Fruit fly (Drosophila melanogaster): ENCODE data around the gene Noc1.

Gene Noc1

DNA sequence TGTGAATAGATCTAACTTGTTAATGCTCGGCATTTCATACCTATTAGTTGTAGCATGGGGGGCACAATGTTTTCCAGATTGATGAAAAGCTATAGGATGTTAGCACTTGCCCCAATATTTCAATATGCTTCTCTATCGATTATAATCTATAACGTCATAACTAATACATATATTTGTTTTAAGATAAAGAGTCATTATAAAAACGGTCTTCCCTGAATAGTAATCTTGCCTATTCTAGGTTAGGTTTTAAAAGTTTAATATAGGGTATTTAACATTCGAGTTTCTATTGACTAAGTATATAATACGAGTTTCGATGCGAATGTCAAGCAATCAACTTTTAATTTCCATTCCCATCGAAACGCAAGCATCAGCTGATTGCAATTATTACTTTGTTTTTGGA is 13.4 kb upstream of the Noc1 start, which contains the start of the genes CG6321 and Blos2 (continued):
- TF ChIP-seq az2 (GFP tag; optimal IDR thresholded peaks at IDR 0.05) = peak; percentile 66
- peak; percentile 68 for TF ChIP-seq HLH3B (GFP tag; IDR thresholded peaks at IDR 0.05)
- peak; percentile 70; the same call in 1 of the 2 replicates for TF ChIP-seq CG32532 (GFP tag; IDR thresholded peaks at IDR 0.05)
- TF ChIP-seq bbx (GFP tag; IDR thresholded peaks at IDR 0.05; ENCODE audit: partially characterized antibody) = no peak
- peak; percentile 75 for TF ChIP-seq ind (GFP tag; optimal IDR thresholded peaks at IDR 0.05)
- peak; percentile 21 for TF ChIP-seq CG6654 (GFP tag; optimal IDR thresholded peaks at IDR 0.05)
- TF ChIP-seq BEAF-32 (GFP tag; optimal IDR thresholded peaks at IDR 0.05) = no peak
- TF ChIP-seq D (optimal IDR thresholded peaks at IDR 0.05) = no peak
- peak; percentile 61 for TF ChIP-seq D (GFP tag; optimal IDR thresholded peaks at IDR 0.05)
- no peak for TF ChIP-seq unc-4 (GFP tag; IDR thresholded peaks at IDR 0.05; ENCODE audit: partially characterized antibody)
- no peak for TF ChIP-seq jigr1 (GFP tag; IDR thresholded peaks at IDR 0.05)
- peak; percentile 87 for TF ChIP-seq CG8924 (tag; optimal IDR thresholded peaks at IDR 0.05)
- TF ChIP-seq Bdp1 (GFP tag; optimal IDR thresholded peaks at IDR 0.05) = no peak
- peak; percentile 68 for TF ChIP-seq CG15601 (tag; optimal IDR thresholded peaks at IDR 0.05)
- TF ChIP-seq Sox102F (GFP tag; optimal IDR thresholded peaks at IDR 0.05) = peak; percentile 78
- no peak for TF ChIP-seq pfk (GFP tag; optimal IDR thresholded peaks at IDR 0.05)
- TF ChIP-seq jumu (GFP tag; optimal IDR thresholded peaks at IDR 0.05) = no peak
- no peak for TF ChIP-seq rib (GFP tag; IDR thresholded peaks at IDR 0.05)
- TF ChIP-seq bcd (GFP tag; optimal IDR thresholded peaks at IDR 0.05) = peak; percentile 68
- TF ChIP-seq C15 (GFP tag; IDR thresholded peaks at IDR 0.05) = peak; percentile 59; the same call in 1 of the 3 replicates
- peak; percentile 18 for TF ChIP-seq CG7271 (tag; optimal IDR thresholded peaks at IDR 0.05)
- peak; percentile 76 for TF ChIP-seq sob (GFP tag; IDR thresholded peaks at IDR 0.05)
- TF ChIP-seq CG8388 (GFP tag; optimal IDR thresholded peaks at IDR 0.05) = peak; percentile 77
- TF ChIP-seq kni (GFP tag; optimal IDR thresholded peaks at IDR 0.05) = no peak
- no peak for TF ChIP-seq CkIIα-i1 (GFP tag; IDR thresholded peaks at IDR 0.05)
- peak; percentile 81 for TF ChIP-seq gcm (GFP tag; optimal IDR thresholded peaks at IDR 0.05)
- TF ChIP-seq CG14014 (GFP tag; IDR thresholded peaks at IDR 0.05) = peak; percentile 51
- TF ChIP-seq exex (tag; optimal IDR thresholded peaks at IDR 0.05) = peak; percentile 81
- peak; percentile 73 for TF ChIP-seq lilli (GFP tag; optimal IDR thresholded peaks at IDR 0.05)
- peak; percentile 43 for TF ChIP-seq oc (tag; optimal IDR thresholded peaks at IDR 0.05)
- TF ChIP-seq CG9215 (GFP tag; IDR thresholded peaks at IDR 0.05) = no peak
- TF ChIP-seq CG16863 (GFP tag; optimal IDR thresholded peaks at IDR 0.05) = peak; percentile 1
- peak; percentile 84 for TF ChIP-seq CG17359 (tag; optimal IDR thresholded peaks at IDR 0.05)
- peak; percentile 89 for TF ChIP-seq CG2712 (tag; optimal IDR thresholded peaks at IDR 0.05)
- TF ChIP-seq CG7372 (GFP tag; IDR thresholded peaks at IDR 0.05) = no peak
- TF ChIP-seq CG1024 (GFP tag; IDR thresholded peaks at IDR 0.05) = 0 out of 2 replicates have a peak, but pooled peaks have one; percentile 6
- TF ChIP-seq CG1233 (GFP tag; optimal IDR thresholded peaks at IDR 0.05) = peak; percentile 64
- TF ChIP-seq CrebB (tag; optimal IDR thresholded peaks at IDR 0.05) = peak; percentile 74
- TF ChIP-seq scrt (GFP tag; optimal IDR thresholded peaks at IDR 0.05) = peak; percentile 68
- TF ChIP-seq Rfx (GFP tag; IDR thresholded peaks at IDR 0.05) = peak; percentile 79
- TF ChIP-seq CG17361 (GFP tag; IDR thresholded peaks at IDR 0.05) = peak; percentile 81
- TF ChIP-seq Bgb (GFP tag; IDR thresholded peaks at IDR 0.05; ENCODE audit: partially characterized antibody) = no peak
- no peak for TF ChIP-seq CG16779 (GFP tag; IDR thresholded peaks at IDR 0.05)
- peak; percentile 93 for TF ChIP-seq sens (GFP tag)
- peak; percentile 83 for TF ChIP-seq CG10147 (GFP tag; optimal IDR thresholded peaks at IDR 0.05)
- peak; percentile 20 for TF ChIP-seq nom (GFP tag; optimal IDR thresholded peaks at IDR 0.05)
- TF ChIP-seq Ada2b (GFP tag; IDR thresholded peaks at IDR 0.05) = peak; percentile 60; the same call in 1 of the 2 replicates
- TF ChIP-seq HLH54F (GFP tag; optimal IDR thresholded peaks at IDR 0.05) = peak; percentile 33
- peak; percentile 93 for TF ChIP-seq Med (GFP tag)
- TF ChIP-seq Nf-YC (tag; optimal IDR thresholded peaks at IDR 0.05) = peak; percentile 69
- TF ChIP-seq nmo (GFP tag; optimal IDR thresholded peaks at IDR 0.05) = peak; percentile 85
